Worm (Caenorhabditis elegans) whole organism, L3 larva: ENCODE data around the gene M03A8.3.

Experiments used
- R02D3.7 ChIP-seq: fragments of 150-350 bp; optimal IDR thresholded peaks from 2 replicates; lab custom pipeline; 2014; ENCODE audit warnings: missing biosample characterization, missing genetic modification characterization
- ZK546.5 ChIP-seq: sonication (generic microtip); optimal IDR thresholded peaks from 2 replicates; lab custom pipeline; 2017; ENCODE audit warnings: missing biosample characterization, missing genetic modification characterization
- aly-2 ChIP-seq: fragments of 150-350 bp; optimal IDR thresholded peaks from 2 replicates; lab custom pipeline; 2014; ENCODE audit warnings: missing biosample characterization, missing genetic modification characterization
- ama-1 ChIP-seq: fragments of 150-350 bp; optimal IDR thresholded peaks from 2 replicates; lab custom pipeline; 2018
- ceh-16 ChIP-seq: sonication (generic microtip); optimal IDR thresholded peaks from 2 replicates; lab custom pipeline; 2017; ENCODE audit warnings: missing biosample characterization, missing genetic modification characterization
- ceh-28 ChIP-seq: fragments of 150-350 bp; optimal IDR thresholded peaks from 2 replicates; lab custom pipeline; 2014; ENCODE audit warnings: missing biosample characterization, missing genetic modification reagents, missing genetic modification characterization
- ceh-82 ChIP-seq: fragments of 150-350 bp; optimal IDR thresholded peaks from 2 replicates; lab custom pipeline; 2014; ENCODE audit warnings: missing biosample characterization, missing genetic modification characterization
- ceh-9 ChIP-seq: sonication (generic microtip); optimal IDR thresholded peaks from 2 replicates; lab custom pipeline; 2018; ENCODE audit warnings: missing biosample characterization, missing genetic modification characterization
- daf-12 ChIP-seq: fragments of 150-350 bp; optimal IDR thresholded peaks from 2 replicates; lab custom pipeline; 2014; ENCODE audit warnings: missing biosample characterization, missing genetic modification reagents, missing genetic modification characterization
- egl-27 ChIP-seq: sonication (generic microtip); optimal IDR thresholded peaks from 4 replicates; lab custom pipeline; 2017; ENCODE audit warnings: missing biosample characterization, missing genetic modification reagents, missing genetic modification characterization
- egl-5 ChIP-seq: fragments of 150-350 bp; optimal IDR thresholded peaks from 2 replicates; lab custom pipeline; 2017; ENCODE audit warnings: missing biosample characterization, missing genetic modification reagents, missing genetic modification characterization, inconsistent platforms
- elt-1 ChIP-seq: fragments of 150-350 bp; optimal IDR thresholded peaks from 2 replicates; lab custom pipeline; 2014; ENCODE audit warnings: missing biosample characterization, missing genetic modification characterization
- elt-2 ChIP-seq: sonication (generic microtip); optimal IDR thresholded peaks from 2 replicates; lab custom pipeline; 2016; ENCODE audit warnings: missing genetic modification reagents, mild to moderate bottlenecking, missing genetic modification characterization, missing compliant biosample characterization
- elt-3 ChIP-seq, 3 experiments: fragments of 150-350 bp in 1 of 3; sonication (generic microtip) in 2 of 3; optimal IDR thresholded peaks; 2 replicates in 2 of 3; 4 replicates in 1 of 3; lab custom pipeline; 2014 to 2017; ENCODE audit warnings: missing biosample characterization in 3 of 3, missing genetic modification characterization in 3 of 3
- eor-1 ChIP-seq, 2 experiments: fragments of 150-350 bp; optimal IDR thresholded peaks; 2 replicates each; lab custom pipeline; 2014 to 2018; ENCODE audit warnings: missing biosample characterization in 2 of 2, missing genetic modification characterization in 2 of 2
- fkh-10 ChIP-seq: sonication (generic microtip); optimal IDR thresholded peaks from 2 replicates; lab custom pipeline; 2017; ENCODE audit warnings: missing biosample characterization, missing genetic modification reagents, missing genetic modification characterization
- fkh-2 ChIP-seq: fragments of 150-350 bp; optimal IDR thresholded peaks from 2 replicates; lab custom pipeline; 2014; ENCODE audit warnings: missing biosample characterization, missing genetic modification reagents, missing genetic modification characterization
- fos-1 ChIP-seq: fragments of 150-350 bp; optimal IDR thresholded peaks from 2 replicates; lab custom pipeline; 2014; ENCODE audit warnings: missing biosample characterization, missing genetic modification characterization
- hmg-11 ChIP-seq: sonication (generic microtip); optimal IDR thresholded peaks from 2 replicates; lab custom pipeline; 2016; ENCODE audit warnings: missing genetic modification characterization, missing compliant biosample characterization
- jun-1 ChIP-seq: fragments of 150-350 bp; optimal IDR thresholded peaks from 2 replicates; lab custom pipeline; 2014; ENCODE audit warnings: missing biosample characterization, missing genetic modification reagents, missing genetic modification characterization
- lin-15B ChIP-seq: fragments of 150-350 bp; optimal IDR thresholded peaks from 2 replicates; lab custom pipeline; 2014; ENCODE audit warnings: missing biosample characterization, missing genetic modification characterization
- lin-39 ChIP-seq: fragments of 150-350 bp; optimal IDR thresholded peaks from 2 replicates; lab custom pipeline; 2018; ENCODE audit warnings: missing biosample characterization, missing genetic modification reagents, missing genetic modification characterization
- lsy-12 ChIP-seq: sonication (generic microtip); optimal IDR thresholded peaks from 2 replicates; lab custom pipeline; 2016; ENCODE audit warnings: mild to moderate bottlenecking, missing genetic modification characterization, missing compliant biosample characterization
- mdl-1 ChIP-seq: fragments of 150-350 bp; optimal IDR thresholded peaks from 2 replicates; lab custom pipeline; 2014; ENCODE audit warnings: missing biosample characterization, missing genetic modification characterization
- mml-1 ChIP-seq: fragments of 150-350 bp; sonication (generic microtip); optimal IDR thresholded peaks from 3 replicates; lab custom pipeline; 2014; ENCODE audit warnings: missing biosample characterization, missing genetic modification characterization
- nfya-1 ChIP-seq: sonication (generic microtip); optimal IDR thresholded peaks from 2 replicates; lab custom pipeline; 2017; ENCODE audit warnings: missing genetic modification characterization, mild to moderate bottlenecking, missing compliant biosample characterization, antibody characterized with exemption, moderate library complexity; ENCODE audit not compliant: insufficient read depth
- nhr-11 ChIP-seq: fragments of 150-350 bp; optimal IDR thresholded peaks from 2 replicates; lab custom pipeline; 2014; ENCODE audit warnings: missing biosample characterization, missing genetic modification characterization
- nhr-12 ChIP-seq: fragments of 150-350 bp; optimal IDR thresholded peaks from 2 replicates; lab custom pipeline; 2014; ENCODE audit warnings: missing biosample characterization, missing genetic modification characterization
- nhr-23 ChIP-seq: fragments of 150-350 bp; optimal IDR thresholded peaks from 2 replicates; lab custom pipeline; 2014; ENCODE audit warnings: missing biosample characterization, missing genetic modification reagents, missing genetic modification characterization
- nhr-237 ChIP-seq: fragments of 150-350 bp; optimal IDR thresholded peaks from 2 replicates; lab custom pipeline; 2014; ENCODE audit warnings: missing biosample characterization, missing genetic modification characterization
- nhr-25 ChIP-seq: sonication (generic microtip); optimal IDR thresholded peaks from 2 replicates; lab custom pipeline; 2017; ENCODE audit warnings: missing biosample characterization, missing genetic modification characterization
- nhr-28 ChIP-seq: fragments of 150-350 bp; optimal IDR thresholded peaks from 2 replicates; lab custom pipeline; 2014; ENCODE audit warnings: missing biosample characterization, missing genetic modification characterization
- nhr-43 ChIP-seq: sonication (generic microtip); optimal IDR thresholded peaks from 2 replicates; lab custom pipeline; 2016; ENCODE audit warnings: mild to moderate bottlenecking, missing genetic modification characterization, missing compliant biosample characterization; ENCODE audit not compliant: poor library complexity, severe bottlenecking
- nhr-67 ChIP-seq: fragments of 150-350 bp; optimal IDR thresholded peaks from 2 replicates; lab custom pipeline; 2014; ENCODE audit warnings: missing biosample characterization, missing genetic modification characterization
- nhr-76 ChIP-seq: fragments of 150-350 bp; sonication (generic microtip); optimal IDR thresholded peaks from 5 replicates; lab custom pipeline; 2014; ENCODE audit warnings: missing biosample characterization, missing genetic modification characterization
- nhr-77 ChIP-seq: fragments of 150-350 bp; optimal IDR thresholded peaks from 2 replicates; lab custom pipeline; 2014; ENCODE audit warnings: missing biosample characterization, missing genetic modification characterization
- pha-4 ChIP-seq: fragments of 150-350 bp; optimal IDR thresholded peaks from 2 replicates; lab custom pipeline; 2014; ENCODE audit warnings: missing biosample characterization, missing genetic modification reagents, missing genetic modification characterization
- pqm-1 ChIP-seq: fragments of 150-350 bp; optimal IDR thresholded peaks from 2 replicates; lab custom pipeline; 2017; ENCODE audit warnings: missing biosample characterization, missing genetic modification characterization, inconsistent platforms
- sea-2 ChIP-seq: fragments of 150-350 bp; sonication (generic microtip); optimal IDR thresholded peaks from 4 replicates; lab custom pipeline; 2014; ENCODE audit warnings: missing biosample characterization, missing genetic modification reagents, missing genetic modification characterization
- skn-1 ChIP-seq: fragments of 150-350 bp; optimal IDR thresholded peaks from 2 replicates; lab custom pipeline; 2014; ENCODE audit warnings: missing biosample characterization, missing genetic modification characterization
- snpc-4 ChIP-seq: fragments of 150-350 bp; optimal IDR thresholded peaks from 2 replicates; lab custom pipeline; 2014; ENCODE audit warnings: missing biosample characterization, missing genetic modification characterization
- tbx-2 ChIP-seq: sonication (generic microtip); optimal IDR thresholded peaks from 2 replicates; lab custom pipeline; 2016; ENCODE audit warnings: mild to moderate bottlenecking, missing genetic modification characterization, missing compliant biosample characterization
- unc-39 ChIP-seq: sonication (generic microtip); optimal IDR thresholded peaks from 4 replicates; lab custom pipeline; 2017; ENCODE audit warnings: missing biosample characterization, missing genetic modification characterization
- unc-62 ChIP-seq: fragments of 150-350 bp; sonication (generic microtip); optimal IDR thresholded peaks from 4 replicates; lab custom pipeline; 2014; ENCODE audit warnings: missing biosample characterization, missing genetic modification reagents, missing genetic modification characterization
- zag-1 ChIP-seq: fragments of 150-350 bp; optimal IDR thresholded peaks from 2 replicates; lab custom pipeline; 2014; ENCODE audit warnings: missing biosample characterization, missing genetic modification characterization
- ztf-11 ChIP-seq: fragments of 150-350 bp; optimal IDR thresholded peaks from 2 replicates; lab custom pipeline; 2014; ENCODE audit warnings: missing biosample characterization, missing genetic modification characterization
- ztf-4 ChIP-seq: fragments of 150-350 bp; optimal IDR thresholded peaks from 2 replicates; lab custom pipeline; 2014; ENCODE audit warnings: missing biosample characterization, missing genetic modification characterization

The M03A8.3 gene

DNA sequence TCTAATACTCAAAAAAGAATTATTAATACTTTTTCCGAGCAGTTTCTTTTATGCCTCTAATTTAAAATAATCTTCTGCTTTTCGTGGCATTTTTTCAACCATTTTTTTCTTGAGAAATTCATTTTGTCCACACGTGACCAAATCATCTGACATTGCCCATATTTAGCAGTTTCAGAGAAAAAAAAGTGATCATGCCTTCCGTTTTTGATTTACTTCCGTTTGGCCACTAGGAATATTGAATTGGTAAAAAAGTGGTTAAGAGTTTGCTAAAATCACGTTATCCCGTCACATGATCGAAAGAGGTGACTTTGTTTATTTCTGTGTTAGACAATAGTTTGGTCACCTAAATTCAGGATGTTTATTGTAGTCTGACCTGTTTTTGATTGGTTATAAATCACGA lies 4.6 kb downstream of the M03A8.3 start:
- TF ChIP-seq jun-1 (tag; lab: Kevin White, UChicago) (no peak), fkh-10 (no peak), nfya-1 (tag; lab: Kevin White, UChicago) (no peak), ceh-9 (tag; lab: Kevin White, UChicago) (no peak), nhr-12 (tag; lab: Kevin White, UChicago) (no peak), ZK546.5 (tag; lab: Kevin White, UChicago) (no peak), nhr-77 (no peak), nhr-28 (tag; lab: Kevin White, UChicago) (no peak), pqm-1 (tag; lab: Kevin White, UChicago) (no peak), ceh-28 (no peak), lsy-12 (tag; lab: Kevin White, UChicago) (no peak), elt-1 (tag; lab: Kevin White, UChicago) (no peak)

- TF ChIP-seq zag-1 = no peak
- no peak for TF ChIP-seq R02D3.7 (tag; lab: Kevin White, UChicago)
- TF ChIP-seq mdl-1 = no peak
- TF ChIP-seq nhr-43 (tag; lab: Kevin White, UChicago) = no peak
- no peak for TF ChIP-seq lsy-12 (tag; lab: Kevin White, UChicago)
- no peak for TF ChIP-seq unc-62 (GFP tag; lab: Kevin White, UChicago)
- no peak for TF ChIP-seq unc-39 (tag; lab: Kevin White, UChicago)
- TF ChIP-seq ztf-11 (tag; lab: Kevin White, UChicago) = no peak
- TF ChIP-seq egl-5 (tag; lab: Kevin White, UChicago) = peak; percentile 69
- no peak for TF ChIP-seq lin-39 (tag; lab: Kevin White, UChicago)
- peak; percentile 70 for TF ChIP-seq jun-1 (tag; lab: Kevin White, UChicago)
- TF ChIP-seq ceh-82 = no peak
- TF ChIP-seq nhr-237 = no peak
- TF ChIP-seq elt-3 (tag; optimal IDR thresholded peaks at IDR 0.05; lab: Kevin White, UChicago) = no peak
- peak; percentile 51 for TF ChIP-seq skn-1
- TF ChIP-seq ceh-16 (tag; lab: Kevin White, UChicago) = no peak
- TF ChIP-seq nhr-23 (tag; lab: Kevin White, UChicago) = peak; percentile 47
- no peak for TF ChIP-seq elt-1 (tag; lab: Kevin White, UChicago)
- peak; percentile 83 for TF ChIP-seq pha-4 (tag; lab: Kevin White, UChicago)
- no peak for TF ChIP-seq nhr-12 (tag; lab: Kevin White, UChicago)
- TF ChIP-seq nhr-76 (tag; lab: Kevin White, UChicago) = no peak
- no peak for TF ChIP-seq mml-1 (tag; lab: Kevin White, UChicago)
- no peak for TF ChIP-seq nhr-67
- TF ChIP-seq nhr-77 = no peak
- peak; percentile 85 for TF ChIP-seq elt-2 (tag; lab: Kevin White, UChicago)
- peak; percentile 68 for TF ChIP-seq ceh-28
- TF ChIP-seq eor-1 (tag; optimal IDR thresholded peaks at IDR 0.05; lab: Kevin White, UChicago) = no peak
- TF ChIP-seq lin-15B (tag; lab: Kevin White, UChicago) = peak; percentile 44
- TF ChIP-seq aly-2 = no peak
- no peak for TF ChIP-seq nhr-11 (tag; lab: Kevin White, UChicago)
- TF ChIP-seq sea-2 (GFP tag; lab: Kevin White, UChicago) = no peak
- no peak for TF ChIP-seq ceh-9 (tag; lab: Kevin White, UChicago)
- TF ChIP-seq fos-1 (tag; lab: Kevin White, UChicago) = no peak
- peak; percentile 15 for TF ChIP-seq nhr-25 (tag; lab: Kevin White, UChicago)
- peak; percentile 46 for TF ChIP-seq ama-1 (lab: Kevin White, UChicago)
- TF ChIP-seq ZK546.5 (tag; lab: Kevin White, UChicago) = no peak
- no peak for TF ChIP-seq tbx-2 (tag; lab: Kevin White, UChicago)
- TF ChIP-seq nhr-28 (tag; lab: Kevin White, UChicago) = no peak
- no peak for TF ChIP-seq ztf-4
- TF ChIP-seq nfya-1 (tag; lab: Kevin White, UChicago) = peak; percentile 80
- TF ChIP-seq hmg-11 (tag; lab: Kevin White, UChicago) = peak; percentile 22
- TF ChIP-seq daf-12 (tag; lab: Kevin White, UChicago) = no peak
- peak; percentile 79 for TF ChIP-seq pqm-1 (tag; lab: Kevin White, UChicago)
- peak; percentile 4 for TF ChIP-seq snpc-4 (tag; lab: Kevin White, UChicago)
- TF ChIP-seq fkh-10 = no peak
- TF ChIP-seq fkh-2 (tag; lab: Kevin White, UChicago) = no peak
- no peak for TF ChIP-seq egl-27 (tag; lab: Kevin White, UChicago)
- TF ChIP-seq, all 47 proteins: peak for 14
These were observed 5.0 kb downstream of the M03A8.3 start for ce11 chrX:6804857-6805256.
